Worm (Caenorhabditis elegans): ENCODE data around the gene B0284.3.

The B0284.3 gene

DNA sequence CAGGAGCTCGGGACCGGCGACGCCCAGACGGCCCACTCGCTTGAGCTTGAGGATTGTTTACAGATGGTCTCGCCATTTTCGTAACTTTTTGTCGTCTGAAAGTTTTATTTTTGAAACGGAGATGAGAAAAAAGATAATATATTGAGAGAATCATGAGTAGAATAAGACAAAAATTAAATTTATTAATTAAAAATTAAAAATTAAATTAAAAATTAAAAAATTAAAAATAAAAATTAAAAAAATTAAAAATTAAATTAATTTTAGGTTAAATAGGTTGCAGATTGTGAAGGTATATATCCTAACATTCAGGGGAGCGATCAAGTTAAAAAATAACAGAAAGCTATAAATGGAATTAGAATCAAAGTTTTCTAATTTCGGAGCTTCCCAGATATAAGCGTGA lies at the start of gene B0284.3:
B0284.3 (minus strand) TSS at position 101 of the 400 bp plus-strand sequence.
- no peak for TF ChIP-seq fkh-2 (tag; optimal IDR thresholded peaks at IDR 0.05)
- TF ChIP-seq lsy-12 (tag; optimal IDR thresholded peaks at IDR 0.05), result no peak
- no peak for TF ChIP-seq unc-62 (GFP tag; optimal IDR thresholded peaks at IDR 0.05)
- no peak for TF ChIP-seq elt-1 (tag; optimal IDR thresholded peaks at IDR 0.05)
- TF ChIP-seq nfya-1 (tag; optimal IDR thresholded peaks at IDR 0.05; ENCODE audit: insufficient read depth), result no peak
- no peak for TF ChIP-seq egl-5 (tag; optimal IDR thresholded peaks at IDR 0.05)
- no peak for TF ChIP-seq mml-1 (tag; optimal IDR thresholded peaks at IDR 0.05)
- no peak for TF ChIP-seq aly-2 (tag; optimal IDR thresholded peaks at IDR 0.05)
- TF ChIP-seq eor-1 (tag; optimal IDR thresholded peaks at IDR 0.05), result no peak
- no peak for TF ChIP-seq fkh-10 (GFP tag; optimal IDR thresholded peaks at IDR 0.05)
- TF ChIP-seq skn-1 (tag; optimal IDR thresholded peaks at IDR 0.05), result no peak
- TF ChIP-seq ZK546.5 (tag; optimal IDR thresholded peaks at IDR 0.05), result no peak
- no peak for TF ChIP-seq egl-27 (tag; optimal IDR thresholded peaks at IDR 0.05)
- TF ChIP-seq mdl-1 (tag; optimal IDR thresholded peaks at IDR 0.05), result no peak
- TF ChIP-seq tbx-2 (tag; optimal IDR thresholded peaks at IDR 0.05), result no peak
- TF ChIP-seq R02D3.7 (tag; optimal IDR thresholded peaks at IDR 0.05), result no peak
- TF ChIP-seq nhr-67 (tag; optimal IDR thresholded peaks at IDR 0.05), result no peak

ce11 chrIII:4429402-4429801 lies 49.8 kb upstream of the B0284.3 start, which contains the start of gene C28A5.6:
C28A5.6 (minus strand) TSS chrIII:4429502.
- no peak for TF ChIP-seq sea-2 (GFP tag; optimal IDR thresholded peaks at IDR 0.05)
- TF ChIP-seq R02D3.7 (tag; optimal IDR thresholded peaks at IDR 0.05), result no peak

DNA sequence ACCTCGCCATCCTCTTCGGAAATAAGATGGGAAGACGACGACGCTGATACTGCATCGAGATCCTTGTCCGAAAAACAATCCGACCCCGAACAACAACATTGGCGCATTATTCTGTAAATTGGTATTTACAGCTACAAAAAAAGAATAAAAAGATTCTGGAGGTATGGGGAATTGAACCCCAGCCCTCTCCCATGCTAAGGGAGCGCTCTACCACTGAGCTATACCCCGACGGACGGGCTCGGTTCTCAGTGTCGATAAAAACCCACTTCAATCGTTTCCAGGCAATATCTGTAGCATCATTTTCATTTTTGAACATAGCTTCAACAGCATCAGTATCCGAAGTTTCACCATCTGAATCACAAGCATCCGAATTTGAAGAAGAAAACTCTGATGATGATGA lies 49.2 kb upstream of the B0284.3 start:
- TF ChIP-seq R02D3.7 (tag; optimal IDR thresholded peaks at IDR 0.05) (no peak), elt-2 (tag; optimal IDR thresholded peaks at IDR 0.05) (peak; percentile 20), nhr-237 (tag; optimal IDR thresholded peaks at IDR 0.05) (no peak), snpc-4 (tag; optimal IDR thresholded peaks at IDR 0.05) (peak; percentile 23), elt-1 (tag; optimal IDR thresholded peaks at IDR 0.05) (no peak)

ce11 chrIII:4426711-4427218 lies 47.1 kb upstream of the B0284.3 start:
- TF ChIP-seq snpc-4 (tag; optimal IDR thresholded peaks at IDR 0.05) (peak; percentile 90), nhr-43 (tag; optimal IDR thresholded peaks at IDR 0.05; ENCODE audit: poor library complexity, severe bottlenecking) (peak; percentile 3)

- TF ChIP-seq lin-15B (tag; optimal IDR thresholded peaks at IDR 0.05) (peak; percentile 75), nhr-25 (tag; optimal IDR thresholded peaks at IDR 0.05) (peak; percentile 15), snpc-4 (tag; optimal IDR thresholded peaks at IDR 0.05) (peak; percentile 60), ama-1 (optimal IDR thresholded peaks at IDR 0.05) (peak; percentile 17), nhr-43 (tag; optimal IDR thresholded peaks at IDR 0.05; ENCODE audit: poor library complexity, severe bottlenecking) (peak; percentile 28), skn-1 (tag; optimal IDR thresholded peaks at IDR 0.05) (peak; percentile 29), mdl-1 (tag; optimal IDR thresholded peaks at IDR 0.05) (no peak), R02D3.7 (tag; optimal IDR thresholded peaks at IDR 0.05) (peak; percentile 26), hmg-11 (tag; optimal IDR thresholded peaks at IDR 0.05) (peak; percentile 50), elt-2 (tag; optimal IDR thresholded peaks at IDR 0.05) (peak; percentile 50), pha-4 (tag; optimal IDR thresholded peaks at IDR 0.05) (peak; percentile 55), nfya-1 (tag; optimal IDR thresholded peaks at IDR 0.05; ENCODE audit: insufficient read depth) (peak; percentile 65), zag-1 (tag; optimal IDR thresholded peaks at IDR 0.05) (no peak), sea-2 (GFP tag; optimal IDR thresholded peaks at IDR 0.05) (no peak), nhr-23 (tag; optimal IDR thresholded peaks at IDR 0.05) (peak; percentile 66), aly-2 (tag; optimal IDR thresholded peaks at IDR 0.05) (no peak)
Measured at ce11 chrIII:4419117-4419978, 39.7 kb upstream of the B0284.3 start, which contains the start of the genes R07E5.7 and cku-80. R07E5.7 (minus strand) TSS chrIII:4419167. cku-80 (plus strand) TSS chrIII:4419848.

DNA sequence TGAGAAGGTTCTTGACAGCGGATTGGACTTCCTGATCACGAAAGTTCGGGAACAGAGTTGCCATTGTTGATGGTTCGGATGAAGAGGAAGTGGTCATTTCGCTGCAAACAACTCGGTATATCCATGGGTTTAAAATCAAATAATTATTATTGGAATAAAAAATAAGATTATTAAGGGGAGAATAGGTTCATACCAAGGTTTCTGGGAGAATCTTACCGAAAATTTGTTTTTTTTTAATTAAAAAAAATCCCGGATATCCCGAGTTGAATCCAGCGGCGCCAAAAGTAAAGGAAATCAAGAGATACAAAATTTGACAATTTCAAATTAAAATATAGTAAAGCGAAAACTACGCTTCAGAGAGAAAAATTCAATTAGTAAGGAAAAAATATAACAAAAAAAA lies 38.3 kb upstream of the B0284.3 start, which contains the start of the genes R07E5.19 and pdcd-2:
R07E5.19 (minus strand) TSS at position 101 of the 400 bp plus-strand sequence.
pdcd-2 (minus strand) TSS at position 102 of the 400 bp plus-strand sequence.
- TF ChIP-seq ama-1 (optimal IDR thresholded peaks at IDR 0.05), result no peak
- TF ChIP-seq elt-2 (tag; optimal IDR thresholded peaks at IDR 0.05), result no peak
- TF ChIP-seq pha-4 (tag; optimal IDR thresholded peaks at IDR 0.05), result no peak
- no peak for TF ChIP-seq nhr-237 (tag; optimal IDR thresholded peaks at IDR 0.05)
- no peak for TF ChIP-seq mdl-1 (tag; optimal IDR thresholded peaks at IDR 0.05)
- TF ChIP-seq unc-62 (GFP tag; optimal IDR thresholded peaks at IDR 0.05), result no peak
- TF ChIP-seq nhr-76 (tag; optimal IDR thresholded peaks at IDR 0.05), result no peak
- TF ChIP-seq unc-39 (tag; optimal IDR thresholded peaks at IDR 0.05), result no peak
- no peak for TF ChIP-seq aly-2 (tag; optimal IDR thresholded peaks at IDR 0.05)
- TF ChIP-seq elt-3 (tag; optimal IDR thresholded peaks at IDR 0.05), result no peak
- TF ChIP-seq lsy-12 (tag; optimal IDR thresholded peaks at IDR 0.05), result no peak
- no peak for TF ChIP-seq fkh-10 (GFP tag; optimal IDR thresholded peaks at IDR 0.05)
- TF ChIP-seq nhr-11 (tag; optimal IDR thresholded peaks at IDR 0.05), result no peak
- no peak for TF ChIP-seq nhr-67 (tag; optimal IDR thresholded peaks at IDR 0.05)
- TF ChIP-seq ceh-82 (tag; optimal IDR thresholded peaks at IDR 0.05), result no peak
- TF ChIP-seq daf-12 (tag; optimal IDR thresholded peaks at IDR 0.05), result no peak
- no peak for TF ChIP-seq fkh-2 (tag; optimal IDR thresholded peaks at IDR 0.05)
- no peak for TF ChIP-seq lin-15B (tag; optimal IDR thresholded peaks at IDR 0.05)
- TF ChIP-seq ztf-11 (tag; optimal IDR thresholded peaks at IDR 0.05), result no peak
